Fruit fly (Drosophila melanogaster): ENCODE results near the gene CG11663.

- TF ChIP-seq CG4707 (GFP tag; optimal IDR thresholded peaks at IDR 0.05) (no peak), Gug (GFP tag; IDR thresholded peaks at IDR 0.05) (no peak), Hr39 (optimal IDR thresholded peaks at IDR 0.05) (no peak), NK7.1 (GFP tag; optimal IDR thresholded peaks at IDR 0.05) (no peak), CG3281 (GFP tag; optimal IDR thresholded peaks at IDR 0.05) (no peak), CG32767 (GFP tag; IDR thresholded peaks at IDR 0.05) (no peak), Xbp1 (GFP tag; optimal IDR thresholded peaks at IDR 0.05) (no peak), CG8944 (GFP tag; optimal IDR thresholded peaks at IDR 0.05) (no peak), CG32532 (GFP tag; IDR thresholded peaks at IDR 0.05) (no peak), usp (GFP tag; optimal IDR thresholded peaks at IDR 0.05) (no peak), bcd (GFP tag; optimal IDR thresholded peaks at IDR 0.05) (no peak), Doc2 (GFP tag; IDR thresholded peaks at IDR 0.05) (no peak)
These were observed 38.6 kb downstream of the CG11663 start for dm6 chrX:932859-933258.
